Worm (Caenorhabditis elegans) whole organism, mixed stage, embryonic: ENCODE measurements around the gene sdhd-1.

ENCODE experiments used
- cnd-1 ChIP-seq: fragments of 200-800 bp; sonication (Bioruptor generic); optimal IDR thresholded peaks from 2 replicates; lab custom pipeline; 2018; ENCODE audit warnings: mild to moderate bottlenecking, missing genetic modification characterization, missing compliant biosample characterization
- elt-3 ChIP-seq: fragments of 150-350 bp; optimal IDR thresholded peaks from 2 replicates; lab custom pipeline; 2014; ENCODE audit warnings: missing biosample characterization, missing genetic modification characterization
- mab-5 ChIP-seq: fragments of 150-350 bp; optimal IDR thresholded peaks from 2 replicates; lab custom pipeline; 2014; ENCODE audit warnings: missing biosample characterization, missing genetic modification characterization
- nhr-12 ChIP-seq: fragments of 150-350 bp; optimal IDR thresholded peaks from 2 replicates; lab custom pipeline; 2014; ENCODE audit warnings: missing biosample characterization, missing genetic modification characterization
- nhr-2 ChIP-seq: fragments of 150-350 bp; optimal IDR thresholded peaks from 2 replicates; lab custom pipeline; 2014; ENCODE audit warnings: missing biosample characterization, missing genetic modification characterization
- nhr-237 ChIP-seq: fragments of 150-350 bp; optimal IDR thresholded peaks from 2 replicates; lab custom pipeline; 2014; ENCODE audit warnings: missing biosample characterization, missing genetic modification characterization
- pha-4 ChIP-seq: fragments of 150-350 bp; optimal IDR thresholded peaks from 2 replicates; lab custom pipeline; 2018; ENCODE audit warnings: missing biosample characterization, missing genetic modification reagents, missing genetic modification characterization

DNA sequence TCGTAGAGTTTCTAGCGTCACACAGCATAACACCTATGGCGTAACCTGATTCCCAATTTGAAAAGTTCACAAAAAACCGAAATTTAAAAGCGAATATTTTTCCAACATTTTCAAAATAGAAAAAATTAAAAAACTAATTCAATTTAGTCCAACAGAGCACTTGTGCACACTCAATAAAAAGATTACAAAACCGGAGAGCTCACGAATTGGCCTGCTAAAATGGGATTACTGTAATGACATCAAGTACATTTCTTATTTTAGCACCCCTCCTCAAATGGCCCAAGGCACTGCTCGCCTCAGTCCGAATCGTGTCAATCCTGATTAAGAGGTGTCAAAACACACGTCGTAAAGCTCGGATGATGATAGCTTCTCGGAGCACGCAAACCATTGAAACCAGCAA lies 16.9 kb downstream of the sdhd-1 start:
- TF ChIP-seq nhr-237 (tag; lab: Kevin White, UChicago): no peak
- no peak for TF ChIP-seq cnd-1 (tag; lab: Kevin White, UChicago)
- TF ChIP-seq elt-3 (tag; lab: Kevin White, UChicago): no peak
- TF ChIP-seq mab-5 (tag; lab: Kevin White, UChicago): no peak
- no peak for TF ChIP-seq pha-4 (tag; lab: Kevin White, UChicago)
- TF ChIP-seq nhr-2 (tag; lab: Kevin White, UChicago): no peak
- TF ChIP-seq nhr-12 (tag; lab: Kevin White, UChicago): no peak
